Fruit fly (Drosophila melanogaster): ENCODE data around the gene Grl36a.

The Grl36a gene

DNA sequence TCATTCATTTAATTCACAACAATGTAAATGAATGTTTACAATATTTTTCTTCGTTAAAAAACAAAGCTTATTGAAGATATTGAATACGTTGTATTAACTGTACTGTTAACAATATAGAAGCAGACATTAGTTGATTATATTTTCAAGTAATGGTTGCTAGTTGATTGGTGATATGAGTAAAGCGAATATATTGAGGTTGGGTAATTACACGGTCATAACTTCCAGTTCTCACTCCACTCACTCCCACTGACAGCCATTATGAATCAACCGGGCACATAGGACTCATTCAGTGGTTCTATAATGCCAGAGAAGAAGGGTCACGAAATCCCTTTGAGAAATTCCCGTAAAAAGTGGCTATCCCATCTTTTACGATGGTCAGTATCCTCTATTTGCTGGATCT lies at the start of gene Grl36a:
TSS of gene Grl36a (plus strand) at position 301 of the 400 bp plus-strand sequence.
- no peak for TF ChIP-seq CG17801 (GFP tag; optimal IDR thresholded peaks at IDR 0.05; ENCODE audit: partially characterized antibody)

DNA sequence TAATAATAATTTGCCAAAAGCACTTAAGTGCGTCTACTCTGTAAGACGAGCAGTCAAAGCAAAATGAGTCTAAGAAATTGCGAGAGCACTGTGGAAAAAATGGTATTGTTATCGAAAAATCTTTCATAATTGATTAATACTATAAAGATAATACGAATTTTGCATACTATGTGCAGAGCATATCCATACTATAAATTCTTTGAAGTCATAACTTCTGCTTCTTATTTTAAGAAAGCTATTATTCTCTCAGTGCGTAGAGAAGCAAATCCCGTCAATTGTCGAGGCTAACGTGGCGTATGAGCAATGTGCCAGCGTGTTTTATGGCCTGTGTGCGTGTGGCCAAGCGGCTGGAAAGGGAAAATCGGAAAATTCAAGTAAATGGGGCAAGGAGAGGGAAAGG lies 22.1 kb upstream of the Grl36a start:
- no peak for TF ChIP-seq CG17801 (GFP tag; optimal IDR thresholded peaks at IDR 0.05; ENCODE audit: partially characterized antibody)

DNA sequence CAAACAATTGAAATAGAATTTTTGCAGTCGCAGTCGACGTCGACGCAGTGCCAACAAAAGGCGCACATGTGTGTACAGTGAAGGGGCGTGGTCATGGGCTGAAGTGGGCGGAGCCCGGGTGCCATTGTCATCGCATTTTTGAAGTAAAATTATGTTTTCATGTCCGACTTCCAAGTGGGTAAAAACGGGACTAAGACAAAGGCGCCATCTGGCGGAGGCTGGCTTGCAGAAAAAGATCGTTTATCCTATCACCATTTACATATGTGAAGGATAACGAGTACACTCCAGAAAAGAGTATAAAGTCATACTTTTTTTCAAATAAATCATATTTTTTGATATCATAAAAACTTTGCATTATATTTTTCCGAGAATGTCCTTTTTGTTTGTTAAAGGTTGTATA lies 18.4 kb upstream of the Grl36a start:
- no peak for TF ChIP-seq CG17801 (GFP tag; optimal IDR thresholded peaks at IDR 0.05; ENCODE audit: partially characterized antibody)

DNA sequence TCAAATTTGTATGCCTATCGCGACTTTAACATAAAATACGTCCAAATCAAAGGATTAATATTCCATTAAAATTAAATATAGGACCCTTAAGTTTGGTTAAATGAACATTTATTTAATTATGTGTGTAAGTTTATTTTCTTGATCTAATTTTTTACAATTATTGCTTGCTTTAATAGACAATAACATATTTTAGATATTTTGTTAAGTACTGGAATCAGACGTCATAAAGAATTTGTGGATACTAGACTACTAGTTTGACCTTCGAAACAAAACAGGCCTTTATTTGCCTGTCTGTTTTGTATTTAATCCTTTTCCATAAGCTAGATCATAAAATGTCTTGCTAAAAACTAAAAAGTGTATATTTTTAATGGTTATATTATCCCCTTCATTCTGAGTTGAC lies 8.6 kb upstream of the Grl36a start, which contains the start of gene CG34169:
TSS of gene CG34169 (plus strand) at position 301 of the 400 bp plus-strand sequence.
- TF ChIP-seq CG17801 (GFP tag; optimal IDR thresholded peaks at IDR 0.05; ENCODE audit: partially characterized antibody): no peak

DNA sequence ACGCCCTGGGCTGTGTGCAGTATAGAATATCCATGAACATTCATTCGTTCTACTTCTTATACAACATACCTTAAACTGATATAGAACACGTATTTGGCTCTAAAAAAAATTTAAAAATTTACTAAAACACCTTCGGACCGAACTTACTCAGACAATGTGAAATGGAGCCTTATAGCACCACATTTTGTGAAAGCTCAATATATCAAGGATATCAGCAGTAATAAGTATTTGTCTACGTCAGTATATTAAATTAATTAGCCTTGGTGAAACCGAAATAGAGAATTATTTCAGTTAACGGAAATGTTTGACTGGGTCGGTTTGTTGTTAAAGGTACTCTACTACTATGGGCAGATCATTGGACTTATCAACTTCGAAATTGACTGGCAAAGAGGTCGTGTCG lies 5.4 kb upstream of the Grl36a start, which contains the start of gene Gr36a:
TSS of gene Gr36a (plus strand) at position 301 of the 400 bp plus-strand sequence.
- no peak for TF ChIP-seq CG17801 (GFP tag; optimal IDR thresholded peaks at IDR 0.05; ENCODE audit: partially characterized antibody)

DNA sequence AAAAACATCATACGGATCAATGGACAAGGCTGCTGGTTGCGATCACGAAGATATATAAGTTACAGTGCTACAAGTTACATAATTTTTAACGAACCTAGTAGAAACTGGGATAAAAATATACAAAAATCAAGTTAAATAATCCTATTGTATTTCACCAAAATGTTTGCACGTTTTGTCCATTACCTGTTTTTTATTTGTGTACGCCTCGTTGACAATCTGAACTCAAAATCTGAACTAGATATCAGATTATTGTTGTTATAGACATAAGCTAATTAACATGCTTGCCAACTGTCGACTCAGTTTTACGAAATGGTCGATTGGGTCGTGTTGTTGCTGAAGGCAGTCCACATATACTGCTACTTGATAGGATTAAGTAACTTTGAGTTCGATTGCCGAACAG lies 3.3 kb upstream of the Grl36a start, which contains the start of gene Gr36b:
TSS of gene Gr36b (plus strand) at position 301 of the 400 bp plus-strand sequence.
- TF ChIP-seq CG17801 (GFP tag; optimal IDR thresholded peaks at IDR 0.05; ENCODE audit: partially characterized antibody): no peak

DNA sequence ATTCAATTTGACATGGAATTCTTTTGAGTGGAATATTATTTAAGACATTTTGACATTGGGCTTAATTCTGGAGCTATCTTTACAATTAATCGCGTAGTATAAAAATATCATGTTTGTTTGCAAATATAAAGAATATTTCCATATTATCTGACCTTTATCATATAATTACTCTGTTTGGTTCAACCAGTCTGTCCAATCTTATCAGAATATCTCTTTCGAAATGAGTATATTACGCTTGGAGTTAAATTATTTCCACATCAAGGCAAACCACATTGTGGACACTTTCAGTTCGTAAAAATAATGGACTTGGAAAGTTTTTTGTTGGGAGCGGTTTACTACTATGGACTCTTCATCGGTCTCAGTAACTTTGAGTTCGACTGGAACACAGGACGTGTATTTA lies 1.7 kb upstream of the Grl36a start, which contains the start of gene Gr36c:
TSS of gene Gr36c (plus strand) at position 301 of the 400 bp plus-strand sequence.
- TF ChIP-seq CG17801 (GFP tag; optimal IDR thresholded peaks at IDR 0.05; ENCODE audit: partially characterized antibody): no peak

DNA sequence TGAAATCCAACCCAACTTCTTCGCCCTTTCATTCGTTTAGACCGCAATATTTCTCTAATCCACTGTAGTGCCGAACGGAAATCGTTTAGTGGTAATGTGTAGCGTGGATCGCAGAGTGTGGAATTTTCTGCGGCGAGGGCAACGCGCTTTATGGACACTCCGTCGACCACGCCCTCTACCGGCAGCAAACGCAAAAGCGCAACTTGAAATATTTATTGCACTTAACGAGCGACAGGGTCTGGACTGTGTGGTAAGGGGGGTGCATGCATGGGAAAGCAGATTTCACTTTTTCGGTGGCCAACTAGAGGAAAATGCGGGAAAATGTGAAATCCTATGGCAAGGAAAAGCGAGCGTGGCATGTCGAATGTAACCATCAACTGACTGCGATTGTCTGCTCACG lies 13.5 kb downstream of the Grl36a start:
- TF ChIP-seq CG17801 (GFP tag; optimal IDR thresholded peaks at IDR 0.05; ENCODE audit: partially characterized antibody): no peak

DNA sequence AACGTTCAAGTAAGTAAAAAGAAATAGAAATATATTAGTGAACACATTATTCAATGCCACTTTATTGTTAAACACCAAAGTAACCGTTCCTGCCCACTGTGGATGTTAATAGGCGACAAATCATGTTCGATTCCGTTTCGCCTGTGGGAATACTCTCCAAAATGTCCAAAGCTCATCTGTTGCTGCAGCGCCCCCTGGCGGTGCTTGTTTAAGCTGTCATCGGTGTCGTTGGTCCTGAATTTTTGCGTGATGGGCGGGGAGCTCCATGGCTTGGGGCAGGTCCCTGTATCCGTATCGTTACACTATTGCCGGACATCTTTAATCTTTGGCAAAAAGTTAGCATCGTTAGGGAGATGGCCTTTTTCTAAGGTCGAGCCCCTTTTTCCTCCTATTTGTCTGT lies 20.0 kb downstream of the Grl36a start:
- TF ChIP-seq CG17801 (GFP tag; optimal IDR thresholded peaks at IDR 0.05; ENCODE audit: partially characterized antibody): no peak

DNA sequence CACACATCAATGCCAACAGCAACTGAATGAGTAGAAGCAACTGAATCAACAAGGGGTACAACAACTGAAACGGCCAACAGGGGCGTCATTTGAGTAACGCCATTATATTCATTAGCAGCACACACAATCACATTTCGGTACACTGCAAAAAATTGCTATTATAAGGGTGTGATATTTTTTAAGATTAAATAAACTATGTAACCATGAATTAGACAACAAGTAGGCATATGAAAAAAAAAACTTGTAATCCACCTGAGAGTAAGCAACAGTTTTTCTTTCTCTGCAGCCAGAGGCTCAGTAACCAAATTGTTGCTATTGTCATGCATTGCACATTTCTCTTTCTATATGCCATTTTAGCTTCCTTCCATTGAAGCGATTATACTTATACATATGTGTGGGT lies 22.1 kb downstream of the Grl36a start:
- TF ChIP-seq CG17801 (GFP tag; optimal IDR thresholded peaks at IDR 0.05; ENCODE audit: partially characterized antibody): no peak

DNA sequence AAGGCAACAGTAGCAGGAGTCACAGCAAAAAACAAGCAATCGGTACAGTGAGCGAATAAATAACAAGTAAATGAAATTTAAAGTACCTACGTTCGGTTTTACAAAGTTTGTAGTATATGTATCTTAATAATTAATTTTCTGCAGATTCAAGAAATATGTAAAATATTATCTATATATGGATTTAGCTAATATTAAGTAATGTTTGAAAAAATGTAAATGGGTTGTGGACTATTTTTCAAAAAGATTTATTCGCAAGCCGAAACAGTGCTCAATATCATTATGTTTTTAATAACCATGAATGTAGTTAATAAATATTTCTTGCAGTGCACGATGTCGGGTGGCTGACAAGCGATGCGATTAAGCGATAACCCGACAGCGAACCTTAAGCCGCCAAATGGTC lies 25.3 kb downstream of the Grl36a start:
- TF ChIP-seq CG17801 (GFP tag; optimal IDR thresholded peaks at IDR 0.05; ENCODE audit: partially characterized antibody): no peak

DNA sequence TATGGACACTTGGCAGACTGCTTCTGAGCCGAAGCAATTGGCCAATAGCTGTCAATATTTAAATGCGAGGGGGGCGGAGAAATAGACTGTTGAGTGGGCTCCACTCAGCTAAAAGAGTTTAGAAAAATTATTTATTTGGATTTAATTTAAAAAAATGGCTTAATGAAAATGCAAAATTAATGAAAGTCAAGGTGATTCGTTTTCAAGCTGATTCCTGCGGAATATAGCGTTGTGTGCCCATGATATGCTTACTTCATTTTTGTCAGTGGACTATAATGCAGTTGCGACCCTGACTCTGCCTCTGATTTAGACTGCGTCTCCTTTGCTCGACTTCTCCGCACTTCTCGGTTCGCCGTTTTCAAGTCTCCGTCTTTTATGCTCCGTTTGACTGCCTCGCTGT lies 35.1 kb downstream of the Grl36a start:
- TF ChIP-seq CG17801 (GFP tag; optimal IDR thresholded peaks at IDR 0.05; ENCODE audit: partially characterized antibody): no peak

DNA sequence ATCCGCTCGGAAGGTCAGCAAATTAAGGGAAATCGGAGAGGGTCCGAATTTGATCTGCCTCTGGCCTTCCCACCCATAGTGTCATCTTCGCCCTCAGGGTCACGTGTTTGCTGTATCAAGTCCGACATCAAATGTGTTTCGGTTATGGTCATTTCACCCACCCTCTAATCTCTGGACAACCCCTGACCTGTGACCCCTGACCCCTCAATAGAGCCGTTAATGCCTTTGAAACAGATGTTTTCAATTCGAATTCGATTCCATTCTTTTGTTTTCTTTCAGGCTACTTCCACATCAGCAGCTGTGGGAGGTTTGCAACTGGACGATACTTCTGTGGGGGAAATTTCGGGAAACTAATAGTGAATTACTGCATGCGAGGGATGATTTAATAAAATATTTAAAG lies 39.7 kb downstream of the Grl36a start:
- no peak for TF ChIP-seq CG17801 (GFP tag; optimal IDR thresholded peaks at IDR 0.05; ENCODE audit: partially characterized antibody)

DNA sequence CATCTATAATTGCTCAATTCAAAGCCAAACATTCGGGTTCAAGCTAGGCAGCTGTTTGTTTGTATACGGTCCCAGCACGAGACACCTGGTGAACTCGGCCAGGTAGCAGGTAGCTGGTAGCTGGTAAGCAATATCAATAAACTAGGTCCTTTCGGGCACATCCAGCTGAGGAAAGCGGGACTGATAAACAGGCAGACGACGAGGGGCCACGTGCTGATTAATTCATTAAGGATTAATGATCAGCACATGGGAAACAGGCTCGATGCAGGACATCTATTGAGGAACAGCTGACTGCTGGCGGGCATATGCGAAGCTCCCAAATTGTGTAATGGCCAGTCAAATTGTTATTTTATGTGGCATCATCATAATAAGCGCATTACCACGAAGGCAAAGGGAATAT lies 40.4 kb downstream of the Grl36a start:
- no peak for TF ChIP-seq CG17801 (GFP tag; optimal IDR thresholded peaks at IDR 0.05; ENCODE audit: partially characterized antibody)

DNA sequence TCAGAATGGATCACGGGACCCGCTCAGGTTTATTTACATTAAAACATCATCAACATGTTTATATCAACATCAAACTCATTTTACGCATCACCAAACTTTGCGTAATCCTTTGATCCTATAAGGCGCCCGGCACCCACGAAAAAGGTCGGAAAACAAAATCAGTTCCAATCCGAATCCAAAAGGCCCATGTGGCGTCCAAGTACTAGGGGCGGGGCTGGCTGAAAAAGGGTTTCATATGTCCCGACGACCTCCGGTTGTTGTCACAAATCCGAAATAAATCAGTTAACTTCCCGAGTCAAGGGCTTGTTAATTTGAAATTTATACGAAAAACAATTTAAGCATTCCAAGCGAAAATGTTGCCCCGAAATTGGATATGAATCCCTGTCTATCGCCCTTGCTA lies 41.8 kb downstream of the Grl36a start:
- TF ChIP-seq CG17801 (GFP tag; optimal IDR thresholded peaks at IDR 0.05; ENCODE audit: partially characterized antibody): no peak

DNA sequence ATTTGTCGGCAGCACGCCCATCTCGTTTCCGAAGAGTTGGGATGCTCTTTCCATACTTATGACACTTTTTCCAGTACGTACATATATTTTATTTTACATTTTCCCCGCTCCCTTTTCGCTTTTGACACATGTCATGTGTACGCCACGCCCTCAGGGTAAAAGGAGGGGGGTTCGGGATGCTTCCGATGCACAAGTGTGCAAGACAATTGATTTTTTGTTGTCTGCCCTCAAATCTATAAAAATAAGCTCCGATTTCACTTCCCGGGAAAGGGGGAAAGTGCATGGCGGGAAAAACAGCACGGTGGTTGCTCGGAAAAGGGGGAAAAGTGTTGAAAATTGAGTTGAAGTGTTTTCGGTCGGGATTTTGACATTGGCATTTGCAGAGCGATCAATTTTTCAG lies 45.4 kb downstream of the Grl36a start:
- no peak for TF ChIP-seq CG17801 (GFP tag; optimal IDR thresholded peaks at IDR 0.05; ENCODE audit: partially characterized antibody)

DNA sequence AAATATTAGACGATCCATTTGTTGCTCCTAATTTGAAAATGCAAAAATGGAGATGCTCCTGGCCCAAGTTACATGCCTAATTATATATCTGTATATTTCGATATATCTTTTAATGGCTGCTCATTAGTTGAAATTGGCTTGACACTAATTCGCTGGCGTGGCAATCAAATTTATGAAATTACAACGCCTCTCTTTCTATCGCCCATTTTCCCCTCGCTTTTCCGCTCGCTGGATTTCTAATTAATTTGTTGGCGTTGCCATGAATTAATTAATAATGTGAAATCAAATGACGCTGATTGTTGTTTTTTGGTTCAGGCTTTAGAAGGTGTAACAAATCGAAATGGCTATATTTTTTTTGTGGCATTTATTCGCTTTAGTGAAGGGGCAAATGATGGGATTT lies 46.4 kb downstream of the Grl36a start:
- no peak for TF ChIP-seq CG17801 (GFP tag; optimal IDR thresholded peaks at IDR 0.05; ENCODE audit: partially characterized antibody)

Data from ovary, adult (tissue).